Fruit fly (Drosophila melanogaster): ENCODE measurements around the gene Grp170.

Gene Grp170

DNA sequence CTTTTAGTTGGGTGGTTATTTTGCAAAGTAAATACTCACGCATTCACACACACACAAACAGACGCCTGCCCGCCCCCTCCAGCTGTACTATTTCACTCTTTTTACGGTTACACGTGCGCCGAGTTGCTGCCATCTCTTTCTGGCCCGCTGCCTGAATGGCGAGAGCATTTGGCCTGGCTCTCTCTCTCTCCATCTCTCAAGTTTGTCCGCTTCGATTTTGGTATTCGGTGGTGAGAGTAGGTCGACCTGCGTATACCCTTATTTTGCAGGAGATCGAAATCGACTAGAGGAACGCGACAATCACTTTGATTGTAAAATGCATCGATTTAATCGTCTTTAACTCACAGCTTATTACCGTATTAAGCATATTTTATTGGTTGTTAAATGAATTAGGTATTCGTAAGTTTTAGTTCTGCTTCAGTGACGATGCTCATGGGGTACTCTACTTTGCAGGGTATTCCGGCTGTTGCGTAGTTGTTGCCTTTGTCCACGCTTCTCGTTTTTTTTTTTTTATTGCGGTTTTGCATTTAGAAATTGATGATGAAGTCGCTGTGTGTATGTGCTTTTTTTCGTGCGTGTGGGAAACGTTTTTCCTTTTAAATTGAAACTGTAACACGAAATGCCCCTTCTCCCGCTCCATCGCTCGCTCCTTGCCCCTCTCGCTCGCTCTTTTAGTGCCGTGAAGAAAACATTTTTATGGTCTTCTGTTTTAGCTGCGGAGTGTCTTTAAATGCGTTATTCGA, 29.1 kb upstream of the Grp170 start:
- no peak for TF ChIP-seq cnc (optimal IDR thresholded peaks at IDR 0.05)
- peak; percentile 21 for TF ChIP-seq toe (GFP tag; optimal IDR thresholded peaks at IDR 0.05)
- no peak for TF ChIP-seq kay (GFP tag; ENCODE audit: borderline replicate concordance)
- peak; percentile 22 for TF ChIP-seq Crg-1 (GFP tag; optimal IDR thresholded peaks at IDR 0.05)
- peak; percentile 37 for TF ChIP-seq CG1620 (GFP tag; optimal IDR thresholded peaks at IDR 0.05)
- TF ChIP-seq CG14711 (tag; optimal IDR thresholded peaks at IDR 0.05) = peak; percentile 76
- TF ChIP-seq pad (GFP tag; optimal IDR thresholded peaks at IDR 0.05) = peak; percentile 96
- TF ChIP-seq CG5204 (GFP tag; optimal IDR thresholded peaks at IDR 0.05) = peak; percentile 71
- TF ChIP-seq tj (GFP tag; optimal IDR thresholded peaks at IDR 0.05) = peak; percentile 70
- TF ChIP-seq ovo (GFP tag; optimal IDR thresholded peaks at IDR 0.05) = peak; percentile 43
- peak; percentile 66 for TF ChIP-seq CG12768 (GFP tag; optimal IDR thresholded peaks at IDR 0.05)
- TF ChIP-seq CG11617 (GFP tag; optimal IDR thresholded peaks at IDR 0.05) = peak; percentile 85
- TF ChIP-seq CG33017 (tag; optimal IDR thresholded peaks at IDR 0.05) = peak; percentile 80
- peak; percentile 89 for TF ChIP-seq bab1 (GFP tag; optimal IDR thresholded peaks at IDR 0.05)
- TF ChIP-seq Clk (GFP tag; optimal IDR thresholded peaks at IDR 0.05) = peak; percentile 18
- peak; percentile 86 for TF ChIP-seq CG7101 (tag; optimal IDR thresholded peaks at IDR 0.05)
- peak; percentile 48 for TF ChIP-seq CG7045 (GFP tag; optimal IDR thresholded peaks at IDR 0.05)
- TF ChIP-seq cic (GFP tag; optimal IDR thresholded peaks at IDR 0.05) = peak; percentile 75
- TF ChIP-seq Hr96 (GFP tag; optimal IDR thresholded peaks at IDR 0.05) = peak; percentile 91
- peak; percentile 97 for TF ChIP-seq Mnt (GFP tag; optimal IDR thresholded peaks at IDR 0.05)

DNA sequence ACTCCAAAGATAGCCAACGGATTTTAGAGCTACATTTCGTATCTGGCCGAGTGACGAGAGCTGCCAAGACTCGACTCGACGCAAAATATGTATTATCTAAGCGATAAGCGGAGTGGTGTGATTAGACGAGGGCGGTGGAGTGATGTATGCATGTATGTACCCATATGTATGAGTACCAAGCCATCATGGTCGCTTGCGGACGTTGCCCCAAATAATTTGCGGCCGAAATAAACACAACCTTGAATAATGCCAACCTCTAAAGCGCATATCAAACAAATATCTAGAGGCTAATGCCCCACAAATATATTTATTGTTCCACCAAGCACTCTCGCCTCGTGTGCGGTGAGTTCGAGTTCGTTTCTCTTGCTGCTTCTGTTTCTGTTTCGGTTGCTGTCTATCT, 28.0 kb upstream of the Grp170 start:
- TF ChIP-seq pad (GFP tag; optimal IDR thresholded peaks at IDR 0.05) (no peak), Hr96 (GFP tag; optimal IDR thresholded peaks at IDR 0.05) (no peak), CG1620 (GFP tag; optimal IDR thresholded peaks at IDR 0.05) (no peak), bab1 (GFP tag; optimal IDR thresholded peaks at IDR 0.05) (no peak), cnc (optimal IDR thresholded peaks at IDR 0.05) (no peak), CG33017 (tag; optimal IDR thresholded peaks at IDR 0.05) (no peak), kay (GFP tag; ENCODE audit: borderline replicate concordance) (no peak), cic (GFP tag; optimal IDR thresholded peaks at IDR 0.05) (no peak), Crg-1 (GFP tag; optimal IDR thresholded peaks at IDR 0.05) (no peak), ovo (GFP tag; optimal IDR thresholded peaks at IDR 0.05) (no peak), CG12768 (GFP tag; optimal IDR thresholded peaks at IDR 0.05) (no peak), Mnt (GFP tag; optimal IDR thresholded peaks at IDR 0.05) (no peak), toe (GFP tag; optimal IDR thresholded peaks at IDR 0.05) (no peak), CG11617 (GFP tag; optimal IDR thresholded peaks at IDR 0.05) (no peak), Clk (GFP tag; optimal IDR thresholded peaks at IDR 0.05) (no peak), CG14711 (tag; optimal IDR thresholded peaks at IDR 0.05) (no peak)

DNA sequence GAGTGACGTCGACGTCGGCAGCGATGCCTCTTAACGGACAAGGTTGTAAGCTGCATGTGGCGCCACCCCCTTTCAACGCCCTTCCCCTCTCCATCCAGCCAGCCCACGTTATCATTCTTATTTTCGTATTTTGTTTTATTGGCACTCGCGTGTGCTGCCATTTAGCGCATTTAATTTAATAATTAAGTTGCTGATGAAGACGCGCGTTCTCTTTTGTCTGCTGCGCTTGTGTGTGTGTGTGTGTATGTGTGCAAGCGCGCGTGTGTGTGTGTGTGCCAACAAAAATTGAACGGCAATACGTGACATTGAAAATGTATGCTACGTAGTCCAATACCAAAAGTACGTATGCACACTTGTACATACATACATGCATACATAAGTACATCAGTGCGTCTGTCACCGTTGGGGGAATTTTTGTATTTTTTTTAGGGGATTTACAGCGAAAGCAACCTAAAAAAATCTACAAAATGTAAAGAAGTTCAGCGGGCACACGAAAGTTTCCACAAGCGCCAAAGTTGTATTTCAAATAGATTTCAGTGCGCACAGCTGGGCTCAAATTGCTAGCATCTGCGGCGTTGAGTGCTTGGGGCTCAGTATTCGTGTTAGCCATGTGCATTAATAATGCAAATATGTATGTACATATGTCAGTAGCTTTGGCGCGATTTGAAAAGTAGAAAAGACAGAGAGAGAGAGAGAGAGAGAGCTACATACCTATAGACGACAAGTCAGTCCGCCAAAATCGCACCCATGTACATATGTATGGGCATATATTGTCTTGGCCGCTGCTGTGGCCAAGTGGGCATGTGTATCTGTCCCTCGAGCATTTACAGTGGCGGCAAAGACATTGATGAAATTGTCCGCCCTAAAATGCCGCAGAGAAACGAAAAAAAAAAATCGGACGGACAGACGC, 27.0 kb upstream of the Grp170 start:
- TF ChIP-seq pad (GFP tag; optimal IDR thresholded peaks at IDR 0.05) = peak; percentile 1
- TF ChIP-seq toe (GFP tag; optimal IDR thresholded peaks at IDR 0.05) = no peak
- TF ChIP-seq bab1 (GFP tag; optimal IDR thresholded peaks at IDR 0.05) = peak; percentile 53
- peak; percentile 19 for TF ChIP-seq CG11617 (GFP tag; optimal IDR thresholded peaks at IDR 0.05)
- TF ChIP-seq CG7045 (GFP tag; optimal IDR thresholded peaks at IDR 0.05) = peak; percentile 11
- TF ChIP-seq cic (GFP tag; optimal IDR thresholded peaks at IDR 0.05) = no peak
- no peak for TF ChIP-seq CG12768 (GFP tag; optimal IDR thresholded peaks at IDR 0.05)
- peak; percentile 58 for TF ChIP-seq CG7101 (tag; optimal IDR thresholded peaks at IDR 0.05)
- peak; percentile 41 for TF ChIP-seq CG14711 (tag; optimal IDR thresholded peaks at IDR 0.05)

DNA sequence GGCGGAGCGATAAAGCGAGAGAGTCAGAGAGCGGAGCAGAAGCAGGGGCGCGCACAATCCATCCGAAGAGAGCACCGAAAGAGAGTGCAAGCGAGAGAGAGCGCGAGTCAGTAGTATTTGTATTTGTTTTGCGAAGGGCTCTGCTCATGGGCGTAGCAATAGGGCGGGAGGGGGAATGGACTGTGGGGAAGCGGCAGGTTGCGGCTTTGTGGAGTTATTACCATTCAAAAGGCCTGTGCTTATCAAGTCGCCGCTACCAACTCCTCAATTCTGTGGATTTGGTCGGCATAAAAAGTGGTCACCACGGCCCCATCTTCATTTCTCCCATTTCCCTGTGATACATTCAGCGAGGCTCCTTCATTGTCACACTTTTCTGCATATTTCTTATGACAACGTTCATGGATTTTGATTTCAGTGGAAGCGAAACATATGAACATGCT, 26.2 kb upstream of the Grp170 start:
- TF ChIP-seq CG7101 (tag; optimal IDR thresholded peaks at IDR 0.05) (peak; percentile 66), CG11617 (GFP tag; optimal IDR thresholded peaks at IDR 0.05) (peak; percentile 29), toe (GFP tag; optimal IDR thresholded peaks at IDR 0.05) (no peak), pad (GFP tag; optimal IDR thresholded peaks at IDR 0.05) (peak; percentile 77), CG5204 (GFP tag; optimal IDR thresholded peaks at IDR 0.05) (no peak), CG14711 (tag; optimal IDR thresholded peaks at IDR 0.05) (peak; percentile 60), tj (GFP tag; optimal IDR thresholded peaks at IDR 0.05) (no peak), bab1 (GFP tag; optimal IDR thresholded peaks at IDR 0.05) (peak; percentile 37), cic (GFP tag; optimal IDR thresholded peaks at IDR 0.05) (no peak), Clk (GFP tag; optimal IDR thresholded peaks at IDR 0.05) (no peak)

DNA sequence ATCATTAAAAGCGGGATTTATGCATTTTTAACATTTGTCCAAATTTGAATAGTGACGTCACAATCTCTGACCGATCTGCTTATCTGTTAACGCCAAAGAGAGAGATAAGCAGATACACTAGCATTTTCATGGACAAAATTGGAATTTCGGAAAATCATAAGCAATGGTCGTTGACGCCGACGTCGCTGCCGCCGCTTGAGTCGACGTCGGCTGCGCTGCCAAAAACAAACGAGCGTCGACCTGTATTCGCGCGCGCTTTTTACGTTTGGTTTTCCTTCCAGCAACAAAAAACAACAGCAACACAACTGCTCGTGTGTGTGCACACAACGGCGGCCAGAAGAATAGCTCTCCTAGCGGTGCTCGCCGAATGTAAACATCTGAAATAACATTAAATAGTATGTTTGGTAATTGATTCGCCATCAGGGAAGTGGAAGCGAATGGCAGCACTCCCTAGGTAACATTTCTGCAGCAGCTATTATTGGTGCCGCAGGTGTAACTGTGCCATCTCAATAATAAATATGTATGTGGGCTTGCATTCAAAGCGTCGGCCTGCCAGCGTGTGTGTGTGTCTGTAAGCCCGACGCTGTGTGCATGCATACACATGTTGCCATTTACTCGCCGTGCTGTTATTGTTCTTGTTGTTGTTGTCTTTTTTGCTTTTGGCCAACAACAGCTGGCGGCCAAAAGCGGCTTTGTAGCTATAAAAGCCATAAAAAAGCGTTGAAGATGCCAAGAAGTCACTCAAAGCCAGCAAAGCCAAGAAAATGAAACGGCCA, 25.6 kb upstream of the Grp170 start:
- TF ChIP-seq CG7045 (GFP tag; optimal IDR thresholded peaks at IDR 0.05) = peak; percentile 85
- peak; percentile 97 for TF ChIP-seq CG7101 (tag; optimal IDR thresholded peaks at IDR 0.05)
- TF ChIP-seq kay (GFP tag; ENCODE audit: borderline replicate concordance) = no peak
- no peak for TF ChIP-seq cnc (optimal IDR thresholded peaks at IDR 0.05)
- TF ChIP-seq pad (GFP tag; optimal IDR thresholded peaks at IDR 0.05) = peak; percentile 77
- TF ChIP-seq Clk (GFP tag; optimal IDR thresholded peaks at IDR 0.05) = peak; percentile 76
- TF ChIP-seq Crg-1 (GFP tag; optimal IDR thresholded peaks at IDR 0.05) = peak; percentile 79
- peak; percentile 83 for TF ChIP-seq tj (GFP tag; optimal IDR thresholded peaks at IDR 0.05)
- TF ChIP-seq Hr96 (GFP tag; optimal IDR thresholded peaks at IDR 0.05) = peak; percentile 84
- peak; percentile 74 for TF ChIP-seq CG1620 (GFP tag; optimal IDR thresholded peaks at IDR 0.05)
- TF ChIP-seq CG14711 (tag; optimal IDR thresholded peaks at IDR 0.05) = peak; percentile 92
- peak; percentile 94 for TF ChIP-seq CG33017 (tag; optimal IDR thresholded peaks at IDR 0.05)
- peak; percentile 86 for TF ChIP-seq Mnt (GFP tag; optimal IDR thresholded peaks at IDR 0.05)
- TF ChIP-seq cic (GFP tag; optimal IDR thresholded peaks at IDR 0.05) = peak; percentile 67
- peak; percentile 63 for TF ChIP-seq ovo (GFP tag; optimal IDR thresholded peaks at IDR 0.05)
- TF ChIP-seq bab1 (GFP tag; optimal IDR thresholded peaks at IDR 0.05) = peak; percentile 97
- peak; percentile 84 for TF ChIP-seq CG11617 (GFP tag; optimal IDR thresholded peaks at IDR 0.05)
- TF ChIP-seq CG5204 (GFP tag; optimal IDR thresholded peaks at IDR 0.05) = peak; percentile 82
- TF ChIP-seq toe (GFP tag; optimal IDR thresholded peaks at IDR 0.05) = no peak
- TF ChIP-seq CG12768 (GFP tag; optimal IDR thresholded peaks at IDR 0.05) = peak; percentile 77

Measured in whole organism, adult.